Fruit fly (Drosophila melanogaster) whole organism, prepupa: Measurements from ENCODE around the gene CG12560.

Source experiments
- CG11762 ChIP-seq: fragments of 200-800 bp; sonication (Bioruptor generic); optimal IDR thresholded peaks from 3 replicates; lab custom pipeline; 2016; ENCODE audit warnings: missing biosample characterization, missing genetic modification characterization; ENCODE audit not compliant: insufficient read depth
- CG31627 ChIP-seq: fragments of 200-800 bp; sonication (Bioruptor generic); optimal IDR thresholded peaks from 3 replicates; lab custom pipeline; 2016; ENCODE audit warnings: missing biosample characterization, missing genetic modification characterization
- CG6808 ChIP-seq: fragments of 200-800 bp; sonication (Bioruptor generic); optimal IDR thresholded peaks from 3 replicates; lab custom pipeline; 2017; ENCODE audit warnings: missing biosample characterization, missing genetic modification characterization, mild to moderate bottlenecking, moderate library complexity, missing genetic modification reagents
- CG9139 ChIP-seq: fragments of 200-800 bp; sonication (Bioruptor generic); optimal IDR thresholded peaks from 3 replicates; lab custom pipeline; 2017; ENCODE audit warnings: missing biosample characterization, mild to moderate bottlenecking, missing genetic modification characterization
- Met ChIP-seq: fragments of 200-800 bp; sonication (Bioruptor generic); optimal IDR thresholded peaks from 3 replicates; lab custom pipeline; 2016; ENCODE audit warnings: missing biosample characterization, missing genetic modification characterization
- Sox102F ChIP-seq: fragments of 200-800 bp; sonication (Bioruptor generic); optimal IDR thresholded peaks from 2 replicates; lab custom pipeline; 2016; ENCODE audit warnings: missing biosample characterization, mild to moderate bottlenecking, missing genetic modification characterization
- dac ChIP-seq: fragments of 200-800 bp; sonication (Bioruptor generic); optimal IDR thresholded peaks from 2 replicates; lab custom pipeline; 2017; ENCODE audit warnings: missing biosample characterization, mild to moderate bottlenecking, missing genetic modification characterization
- dsx ChIP-seq: fragments of 200-800 bp; optimal IDR thresholded peaks from 3 replicates; lab custom pipeline; 2019; ENCODE audit warnings: missing biosample characterization, mild to moderate bottlenecking, missing genetic modification characterization, moderate library complexity; ENCODE audit not compliant: poor library complexity, severe bottlenecking
- fd85E ChIP-seq: fragments of 200-800 bp; sonication (Bioruptor generic); optimal IDR thresholded peaks from 3 replicates; lab custom pipeline; 2016; ENCODE audit warnings: missing biosample characterization, missing genetic modification characterization
- pdm3 ChIP-seq: fragments of 200-800 bp; sonication (Bioruptor generic); optimal IDR thresholded peaks from 3 replicates; lab custom pipeline; 2016; ENCODE audit warnings: missing biosample characterization, missing genetic modification characterization
- spab ChIP-seq: fragments of 200-800 bp; sonication (Bioruptor generic); optimal IDR thresholded peaks from 2 replicates; lab custom pipeline; 2017; ENCODE audit warnings: missing biosample characterization, mild to moderate bottlenecking, missing genetic modification characterization, missing genetic modification reagents

DNA sequence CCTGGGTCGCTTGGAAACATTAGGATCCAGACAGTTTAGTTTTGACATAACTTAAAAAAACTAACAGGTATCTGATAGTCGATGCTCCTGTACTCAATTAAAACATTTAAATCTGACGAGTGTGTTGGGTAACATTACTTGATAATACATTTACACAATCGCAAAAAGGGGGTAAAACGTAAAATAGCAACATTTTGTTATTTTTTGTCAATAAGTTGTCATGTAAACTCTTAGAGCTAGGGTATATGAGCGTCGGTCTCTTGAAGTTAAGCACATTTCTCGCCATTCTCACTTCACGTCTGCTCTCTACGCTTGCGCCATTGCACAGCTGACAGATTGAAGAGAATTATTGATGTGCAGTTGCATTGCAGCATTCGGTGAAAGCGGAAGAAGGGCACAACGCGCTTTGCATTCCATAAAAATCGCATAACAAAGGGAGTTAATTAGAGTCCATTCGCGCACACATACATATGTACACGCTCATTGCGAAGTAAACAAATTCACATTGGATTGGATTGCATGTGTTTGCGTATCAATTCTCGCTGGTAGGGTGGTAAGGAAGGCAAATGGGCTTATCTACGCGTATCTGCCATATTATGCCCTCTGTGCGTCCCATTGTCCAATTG, 24.3 kb downstream of the CG12560 start:
- TF ChIP-seq Sox102F (GFP tag; lab: Kevin White, UChicago) (peak; percentile 66), dac (peak; percentile 32), fd85E (GFP tag; lab: Kevin White, UChicago) (peak; percentile 43), CG9139 (GFP tag; lab: Kevin White, UChicago) (peak; percentile 32), spab (GFP tag; lab: Kevin White, UChicago) (peak; percentile 8), Met (GFP tag; lab: Kevin White, UChicago) (peak; percentile 64), pdm3 (peak; percentile 63), CG6808 (GFP tag; lab: Kevin White, UChicago) (peak; percentile 56), CG31627 (peak; percentile 53), dsx (peak; percentile 58), CG11762 (no peak)
